Fruit fly (Drosophila melanogaster) whole organism, embryonic: ENCODE data around the gene dome.

Experiments used
- Atf6 ChIP-seq: fragments of 200-800 bp; sonication (Bioruptor generic); IDR thresholded peaks from 2 replicates; pipeline ENCODE4 v1.3.6; 2022; ENCODE audit warnings: missing biosample characterization, missing genetic modification characterization
- B-H2 ChIP-seq: fragments of 200-800 bp; sonication (Bioruptor generic); optimal IDR thresholded peaks from 2 replicates; lab custom pipeline; 2018; ENCODE audit warnings: missing biosample characterization, mild to moderate bottlenecking, missing genetic modification characterization
- BEAF-32 ChIP-seq: fragments of 200-800 bp; sonication (Bioruptor generic); optimal IDR thresholded peaks from 3 replicates; lab custom pipeline; 2017; ENCODE audit warnings: missing biosample characterization, missing genetic modification characterization, mild to moderate bottlenecking, moderate library complexity, missing genetic modification reagents
- CG10209 ChIP-seq: fragments of 200-800 bp; sonication (Bioruptor generic); optimal IDR thresholded peaks from 3 replicates; lab custom pipeline; 2017; ENCODE audit warnings: missing biosample characterization, mild to moderate bottlenecking, missing genetic modification characterization, missing genetic modification reagents
- CG13424 ChIP-seq: fragments of 200-800 bp; sonication (Bioruptor generic); optimal IDR thresholded peaks from 2 replicates; lab custom pipeline; 2019; ENCODE audit warnings: missing biosample characterization, mild to moderate bottlenecking, missing genetic modification characterization, moderate library complexity
- CG14860 ChIP-seq: fragments of 200-800 bp; sonication (Bioruptor generic); IDR thresholded peaks from 3 replicates; pipeline ENCODE4 v1.3.6; 2022; ENCODE audit warnings: missing biosample characterization, missing genetic modification characterization; ENCODE audit not compliant: partially characterized antibody
- CG15073 ChIP-seq: fragments of 200-800 bp; sonication (Bioruptor generic); optimal IDR thresholded peaks from 2 replicates; lab custom pipeline; 2016; ENCODE audit warnings: missing biosample characterization, missing genetic modification characterization
- CG15479 ChIP-seq: fragments of 200-800 bp; sonication (Bioruptor generic); optimal IDR thresholded peaks from 3 replicates; lab custom pipeline; 2019; ENCODE audit warnings: missing biosample characterization, mild to moderate bottlenecking, missing genetic modification characterization, moderate library complexity
- CG15514 ChIP-seq: fragments of 200-800 bp; sonication (Bioruptor generic); optimal IDR thresholded peaks from 3 replicates; lab custom pipeline; 2017; ENCODE audit warnings: missing biosample characterization, missing genetic modification characterization, mild to moderate bottlenecking, moderate library complexity, missing genetic modification reagents
- CG1603 ChIP-seq: fragments of 200-800 bp; sonication (Bioruptor generic); optimal IDR thresholded peaks from 2 replicates; lab custom pipeline; 2019; ENCODE audit warnings: missing biosample characterization, mild to moderate bottlenecking, missing genetic modification characterization, moderate library complexity
- CG18764 ChIP-seq: fragments of 200-800 bp; sonication (Bioruptor generic); optimal IDR thresholded peaks from 3 replicates; lab custom pipeline; 2016; ENCODE audit warnings: missing biosample characterization, missing genetic modification characterization
- CG2120 ChIP-seq: fragments of 200-800 bp; sonication (Bioruptor generic); optimal IDR thresholded peaks from 3 replicates; lab custom pipeline; 2016; ENCODE audit warnings: missing biosample characterization, missing genetic modification characterization
- CG2202 ChIP-seq: fragments of 200-800 bp; sonication (Bioruptor generic); optimal IDR thresholded peaks from 2 replicates; lab custom pipeline; 2018; ENCODE audit warnings: missing biosample characterization, mild to moderate bottlenecking, missing genetic modification characterization
- CG34224 ChIP-seq: fragments of 200-800 bp; sonication (Bioruptor generic); IDR thresholded peaks from 3 replicates; pipeline ENCODE4 v1.3.6; 2022; ENCODE audit warnings: missing biosample characterization, missing genetic modification characterization; ENCODE audit not compliant: partially characterized antibody
- CG3726 ChIP-seq: fragments of 200-800 bp; sonication (Bioruptor generic); IDR thresholded peaks from 3 replicates; pipeline ENCODE4, ENCODE4 v1.3.6; 2022; ENCODE audit warnings: missing biosample characterization, missing genetic modification characterization
- CG3838 ChIP-seq: fragments of 200-800 bp; sonication (Bioruptor generic); optimal IDR thresholded peaks from 3 replicates; lab custom pipeline; 2016; ENCODE audit warnings: missing biosample characterization, missing genetic modification characterization
- CG4707 ChIP-seq: fragments of 200-800 bp; sonication (Bioruptor generic); optimal IDR thresholded peaks from 2 replicates; lab custom pipeline; 2018; ENCODE audit warnings: missing biosample characterization, mild to moderate bottlenecking, missing genetic modification characterization, moderate library complexity
- CG5953 ChIP-seq: fragments of 200-800 bp; sonication (Bioruptor generic); IDR thresholded peaks from 2 replicates; pipeline ENCODE4 v1.3.6; 2022; ENCODE audit warnings: missing biosample characterization, missing genetic modification characterization
- CG7556 ChIP-seq: fragments of 200-800 bp; sonication (Bioruptor generic); optimal IDR thresholded peaks from 2 replicates; lab custom pipeline; 2017; ENCODE audit warnings: missing biosample characterization, mild to moderate bottlenecking, missing genetic modification characterization
- CG7839 ChIP-seq: fragments of 200-800 bp; sonication (Bioruptor generic); optimal IDR thresholded peaks from 3 replicates; lab custom pipeline; 2018; ENCODE audit warnings: missing biosample characterization, mild to moderate bottlenecking, missing genetic modification characterization, moderate library complexity
- CG8290 ChIP-seq, 3 experiments: fragments of 200-800 bp; sonication (Bioruptor generic); optimal IDR thresholded peaks; 2 replicates each; lab custom pipeline; 2016 to 2019; ENCODE audit warnings: missing biosample characterization in 3 of 3, missing genetic modification characterization in 3 of 3, mild to moderate bottlenecking in 2 of 3, moderate library complexity in 1 of 3
- Chrac-16 ChIP-seq: fragments of 200-800 bp; sonication (Bioruptor generic); optimal IDR thresholded peaks from 3 replicates; lab custom pipeline; 2016; ENCODE audit warnings: missing biosample characterization, missing genetic modification characterization
- Eip74EF ChIP-seq, 2 experiments: fragments of 200-800 bp in 1 of 2; fragments of >200 bp in 1 of 2; sonication (Bioruptor generic) in 1 of 2; optimal IDR thresholded peaks; 2 replicates each; lab custom pipeline; 2017 to 2019; ENCODE audit warnings: missing biosample characterization in 2 of 2, missing genetic modification characterization in 2 of 2, mild to moderate bottlenecking in 1 of 2, moderate library complexity in 1 of 2
- Ets65A ChIP-seq: fragments of 200-800 bp; sonication (Bioruptor generic); peaks from one replicate; lab custom pipeline; 2016; ENCODE audit warnings: missing biosample characterization, missing genetic modification characterization
- HLH4C ChIP-seq: fragments of 200-800 bp; sonication (Bioruptor generic); IDR thresholded peaks from 3 replicates; pipeline ENCODE4 v1.3.6; 2022; ENCODE audit warnings: missing biosample characterization, missing genetic modification characterization; ENCODE audit not compliant: partially characterized antibody
- HmgZ ChIP-seq: fragments of 200-800 bp; sonication (Bioruptor generic); optimal IDR thresholded peaks from 2 replicates; lab custom pipeline; 2018; ENCODE audit warnings: missing biosample characterization, mild to moderate bottlenecking, missing genetic modification characterization
- Hr3 ChIP-seq: fragments of 200-800 bp; sonication (Bioruptor generic); optimal IDR thresholded peaks from 3 replicates; lab custom pipeline; 2016; ENCODE audit warnings: missing biosample characterization, missing genetic modification characterization
- MBD-R2 ChIP-seq: fragments of 200-800 bp; sonication (Bioruptor generic); IDR thresholded peaks from 2 replicates; pipeline ENCODE4 v1.3.6; 2022; ENCODE audit warnings: missing biosample characterization, missing genetic modification characterization
- Meics ChIP-seq: fragments of 200-800 bp; sonication (Bioruptor generic); optimal IDR thresholded peaks from 2 replicates; lab custom pipeline; 2017; ENCODE audit warnings: missing biosample characterization, mild to moderate bottlenecking, missing genetic modification characterization
- Oaz ChIP-seq: fragments of 200-800 bp; sonication (Bioruptor generic); IDR thresholded peaks from 2 replicates; pipeline ENCODE4 v1.3.6; 2022; ENCODE audit warnings: missing biosample characterization, missing genetic modification characterization
- Pdp1 ChIP-seq, 2 experiments: fragments of 200-800 bp; sonication (Bioruptor generic); optimal IDR thresholded peaks; 3 replicates each; lab custom pipeline; 2016; ENCODE audit warnings: missing biosample characterization in 2 of 2, missing genetic modification characterization in 2 of 2, mild to moderate bottlenecking in 1 of 2, moderate library complexity in 1 of 2
- Xbp1 ChIP-seq: fragments of 200-800 bp; sonication (Bioruptor generic); optimal IDR thresholded peaks from 3 replicates; lab custom pipeline; 2016; ENCODE audit warnings: missing biosample characterization, mild to moderate bottlenecking, missing genetic modification characterization
- Xrp1 ChIP-seq: fragments of 200-800 bp; sonication (Bioruptor generic); IDR thresholded peaks from 2 replicates; pipeline ENCODE4 v1.3.6; 2022; ENCODE audit warnings: missing biosample characterization, missing genetic modification characterization
- bbx ChIP-seq: fragments of 200-800 bp; sonication (Bioruptor generic); IDR thresholded peaks from 2 replicates; pipeline ENCODE4 v1.3.6; 2022; ENCODE audit warnings: missing biosample characterization, missing genetic modification characterization; ENCODE audit not compliant: partially characterized antibody
- bsh ChIP-seq, 2 experiments: fragments of 200-800 bp; sonication (Bioruptor generic); optimal IDR thresholded peaks; 2 replicates each; lab custom pipeline; 2017 to 2018; ENCODE audit warnings: mild to moderate bottlenecking in 2 of 2, missing biosample characterization in 2 of 2, missing genetic modification characterization in 2 of 2, moderate library complexity in 1 of 2
- caup ChIP-seq: fragments of 200-800 bp; sonication (Bioruptor generic); optimal IDR thresholded peaks from 3 replicates; lab custom pipeline; 2017; ENCODE audit warnings: missing biosample characterization, mild to moderate bottlenecking, missing genetic modification characterization, moderate library complexity; ENCODE audit not compliant: severe bottlenecking
- chif ChIP-seq, 2 experiments: fragments of 200-800 bp; sonication (Bioruptor generic); optimal IDR thresholded peaks; 3 replicates each; lab custom pipeline; 2016; ENCODE audit warnings: missing biosample characterization in 2 of 2, missing genetic modification characterization in 2 of 2
- chinmo ChIP-seq: fragments of 200-800 bp; sonication (Bioruptor generic); IDR thresholded peaks from 4 replicates; pipeline ENCODE4 v1.3.6; 2022; ENCODE audit warnings: missing biosample characterization, missing genetic modification characterization; ENCODE audit not compliant: partially characterized antibody
- chm ChIP-seq: fragments of 200-800 bp; sonication (Bioruptor generic); IDR thresholded peaks from 2 replicates; pipeline ENCODE4 v1.3.6; 2022; ENCODE audit warnings: missing biosample characterization, missing genetic modification characterization
- dan ChIP-seq: fragments of 200-800 bp; sonication (Bioruptor generic); IDR thresholded peaks from 2 replicates; pipeline ENCODE4 v1.3.6; 2022; ENCODE audit warnings: missing biosample characterization, missing genetic modification characterization
- eyg ChIP-seq: fragments of 200-800 bp; sonication (Bioruptor generic); optimal IDR thresholded peaks from 3 replicates; lab custom pipeline; 2016; ENCODE audit warnings: missing biosample characterization, missing genetic modification characterization
- gfzf ChIP-seq: fragments of 200-800 bp; sonication (Bioruptor generic); optimal IDR thresholded peaks from 2 replicates; lab custom pipeline; 2016; ENCODE audit warnings: missing biosample characterization, mild to moderate bottlenecking, missing genetic modification characterization, moderate library complexity
- lbe ChIP-seq: fragments of 200-800 bp; sonication (Bioruptor generic); optimal IDR thresholded peaks from 2 replicates; lab custom pipeline; 2016; ENCODE audit warnings: missing biosample characterization, mild to moderate bottlenecking, missing genetic modification characterization
- luna ChIP-seq: fragments of 200-800 bp; sonication (Bioruptor generic); optimal IDR thresholded peaks from 2 replicates; lab custom pipeline; 2016; ENCODE audit warnings: missing biosample characterization, missing genetic modification characterization
- nmo ChIP-seq: fragments of 200-800 bp; sonication (Bioruptor generic); optimal IDR thresholded peaks from 2 replicates; lab custom pipeline; 2018; ENCODE audit warnings: missing biosample characterization, mild to moderate bottlenecking, missing genetic modification characterization, moderate library complexity
- pb ChIP-seq: fragments of 200-800 bp; sonication (Bioruptor generic); optimal IDR thresholded peaks from 3 replicates; lab custom pipeline; 2016; ENCODE audit warnings: missing biosample characterization, missing genetic modification characterization
- sd ChIP-seq: fragments of 200-800 bp; sonication (Bioruptor generic); optimal IDR thresholded peaks from 3 replicates; lab custom pipeline; 2018; ENCODE audit warnings: missing biosample characterization, mild to moderate bottlenecking, missing genetic modification characterization, moderate library complexity
- sens ChIP-seq: fragments of 200-800 bp; sonication (Bioruptor generic); peaks from one replicate; lab custom pipeline; 2016; ENCODE audit warnings: missing biosample characterization, missing genetic modification characterization

Gene dome

dm6 chrX:19701611-19702010 lies 18.3 kb upstream of the dome start, which contains the start of gene Tcs4:
TSS of gene Tcs4 (minus strand) at chrX:19701755.
- peak; percentile 48 for TF ChIP-seq nmo (GFP tag; lab: Kevin White, UChicago)
- TF ChIP-seq CG7556: peak; percentile 5
- no peak for TF ChIP-seq sd (tag; lab: Kevin White, UChicago)
- peak; percentile 43; the same call in 1 of the 2 replicates for TF ChIP-seq Xrp1
- TF ChIP-seq Meics: peak; percentile 28
- TF ChIP-seq CG14860 (GFP tag; lab: Robert Waterston, UW): 0 out of 3 replicates have a peak, but pooled peaks have one; percentile 22
- TF ChIP-seq HmgZ (tag; lab: Kevin White, UChicago): peak; percentile 21
- no peak for TF ChIP-seq CG4707 (GFP tag; lab: Kevin White, UChicago)
- peak in 1 of 2 experiments; percentile 83 for TF ChIP-seq Pdp1 (GFP tag; optimal IDR thresholded peaks at IDR 0.05; lab: Kevin White, UChicago)
- TF ChIP-seq lbe (GFP tag; lab: Kevin White, UChicago): peak; percentile 1
- TF ChIP-seq CG15514 (GFP tag; lab: Kevin White, UChicago): peak; percentile 16
- TF ChIP-seq CG15073: no peak
- peak; percentile 67 for TF ChIP-seq Ets65A
- no peak for TF ChIP-seq Chrac-16 (GFP tag; lab: Kevin White, UChicago)
- TF ChIP-seq CG1603 (tag; lab: Kevin White, UChicago): peak; percentile 29
- peak; percentile 58 for TF ChIP-seq CG13424 (tag; lab: Kevin White, UChicago)
- TF ChIP-seq Atf6: no peak
- TF ChIP-seq Eip74EF (GFP tag; optimal IDR thresholded peaks at IDR 0.05; lab: Kevin White, UChicago): no peak
- TF ChIP-seq CG5953: no peak
- TF ChIP-seq dan (GFP tag; lab: Robert Waterston, UW): no peak
- no peak for TF ChIP-seq B-H2
- TF ChIP-seq CG34224 (GFP tag; lab: Robert Waterston, UW): peak; percentile 80
- TF ChIP-seq chinmo (GFP tag; lab: Robert Waterston, UW): peak; percentile 71; the same call in 2 of the 4 replicates
- TF ChIP-seq eyg: no peak
- TF ChIP-seq MBD-R2 (GFP tag; lab: Robert Waterston, UW): peak; percentile 82
- TF ChIP-seq CG15479: no peak
- TF ChIP-seq Hr3: no peak
- no peak for TF ChIP-seq CG3726 (GFP tag; lab: Robert Waterston, UW)
- peak; percentile 60; the same call in 1 of the 2 replicates for TF ChIP-seq bbx (GFP tag; lab: Robert Waterston, UW)
- TF ChIP-seq pb (GFP tag; lab: Kevin White, UChicago): no peak
- peak in 1 of 2 experiments; percentile 33 for TF ChIP-seq bsh (GFP tag; optimal IDR thresholded peaks at IDR 0.05; lab: Kevin White, UChicago)
- TF ChIP-seq CG10209: peak; percentile 13
- peak; percentile 8 for TF ChIP-seq BEAF-32
- peak; percentile 48; the same call in 2 of the 3 replicates for TF ChIP-seq HLH4C
- TF ChIP-seq CG7839 (tag; lab: Kevin White, UChicago): peak; percentile 43
- no peak for TF ChIP-seq CG3838 (GFP tag; lab: Kevin White, UChicago)
- no peak for TF ChIP-seq caup (GFP tag; lab: Kevin White, UChicago)
- no peak for TF ChIP-seq chm (GFP tag; lab: Robert Waterston, UW)
- peak; percentile 42 for TF ChIP-seq Xbp1 (GFP tag; lab: Kevin White, UChicago)
- peak; percentile 62 for TF ChIP-seq sens (GFP tag; lab: Kevin White, UChicago)
- TF ChIP-seq CG18764 (GFP tag; lab: Kevin White, UChicago): peak; percentile 99
- TF ChIP-seq gfzf (GFP tag; lab: Kevin White, UChicago): peak; percentile 63
- peak; percentile 16 for TF ChIP-seq CG2120 (GFP tag; lab: Kevin White, UChicago)
- peak; percentile 4 for TF ChIP-seq CG8290 (GFP tag; optimal IDR thresholded peaks at IDR 0.05; lab: Kevin White, UChicago)
- no peak for TF ChIP-seq CG8290 (tag; optimal IDR thresholded peaks at IDR 0.05; lab: Kevin White, UChicago)
- no peak for TF ChIP-seq chif (GFP tag; optimal IDR thresholded peaks at IDR 0.05; lab: Kevin White, UChicago)
- TF ChIP-seq CG2202 (tag; lab: Kevin White, UChicago): no peak
- no peak for TF ChIP-seq Oaz
- no peak for TF ChIP-seq luna (GFP tag; lab: Kevin White, UChicago)
